Fruit fly (Drosophila melanogaster) whole organism, adult: ENCODE results near the gene Nrx-1.

ENCODE experiments used
- CG12768 ChIP-seq: fragments of 200-800 bp; sonication (Bioruptor generic); optimal IDR thresholded peaks from 2 replicates; lab custom pipeline; 2017; ENCODE audit warnings: missing biosample characterization, missing genetic modification characterization, mild to moderate bottlenecking, moderate library complexity, missing genetic modification reagents
- CG14711 ChIP-seq: fragments of 200-800 bp; sonication (Bioruptor generic); optimal IDR thresholded peaks from 2 replicates; lab custom pipeline; 2018; ENCODE audit warnings: missing biosample characterization, mild to moderate bottlenecking, missing genetic modification characterization, moderate library complexity
- CG5204 ChIP-seq: fragments of 200-800 bp; sonication (Bioruptor generic); optimal IDR thresholded peaks from 2 replicates; lab custom pipeline; 2016; ENCODE audit warnings: missing biosample characterization, missing genetic modification characterization
- Crg-1 ChIP-seq: fragments of 200-800 bp; sonication (Bioruptor generic); optimal IDR thresholded peaks from 2 replicates; lab custom pipeline; 2016; ENCODE audit warnings: missing biosample characterization, missing genetic modification characterization
- tj ChIP-seq: fragments of 200-800 bp; sonication (Bioruptor generic); optimal IDR thresholded peaks from 3 replicates; lab custom pipeline; 2017; ENCODE audit warnings: missing biosample characterization, mild to moderate bottlenecking, missing genetic modification characterization, moderate library complexity

- TF ChIP-seq CG5204 (GFP tag; lab: Kevin White, UChicago) (no peak), tj (GFP tag; lab: Kevin White, UChicago) (no peak), CG12768 (no peak), Crg-1 (no peak), CG14711 (tag; lab: Kevin White, UChicago) (no peak)
Measured at dm6 chr3R:22526353-22526907, 58.1 kb downstream of the Nrx-1 start.
